Worm (Caenorhabditis elegans): ENCODE measurements around the gene paml-1.

The paml-1 gene

ce11 chrIII:10216585-10217278 is 17.1 kb downstream of the paml-1 start, which contains the start of gene cts-1:
Gene cts-1 (minus strand): TSS chrIII:10216635.
- TF ChIP-seq Y55F3AM.14 (GFP tag; optimal IDR thresholded peaks at IDR 0.05) (no peak), zag-1 (tag; optimal IDR thresholded peaks at IDR 0.05) (peak; percentile 50), ama-1 (optimal IDR thresholded peaks at IDR 0.05) (peak; percentile 76), elt-1 (tag; optimal IDR thresholded peaks at IDR 0.05) (no peak), sem-4 (tag; optimal IDR thresholded peaks at IDR 0.05) (peak; percentile 41), F13H6.1 (tag; optimal IDR thresholded peaks at IDR 0.05) (peak; percentile 86), unc-39 (tag; optimal IDR thresholded peaks at IDR 0.05) (no peak), nhr-6 (tag; optimal IDR thresholded peaks at IDR 0.05) (peak; percentile 15), crh-2 (tag; optimal IDR thresholded peaks at IDR 0.05) (peak; percentile 96), fos-1 (tag; optimal IDR thresholded peaks at IDR 0.05) (peak; percentile 85), sma-3 (GFP tag; optimal IDR thresholded peaks at IDR 0.05) (peak; percentile 90), lin-11 (tag; optimal IDR thresholded peaks at IDR 0.05) (peak; percentile 26), lin-13 (GFP tag; optimal IDR thresholded peaks at IDR 0.05) (peak; percentile 80), mab-5 (tag; optimal IDR thresholded peaks at IDR 0.05) (peak; percentile 36), lsy-2 (tag; optimal IDR thresholded peaks at IDR 0.05) (peak; percentile 59 to 92), mdl-1 (tag; optimal IDR thresholded peaks at IDR 0.05) (peak; percentile 42 to 85), egl-27 (tag; optimal IDR thresholded peaks at IDR 0.05) (no peak), nhr-129 (tag; optimal IDR thresholded peaks at IDR 0.05) (peak; percentile 84), snpc-4 (tag; optimal IDR thresholded peaks at IDR 0.05) (peak; percentile 48), blmp-1 (tag; optimal IDR thresholded peaks at IDR 0.05; ENCODE audit: insufficient read depth) (peak; percentile 71), unc-55 (GFP tag; optimal IDR thresholded peaks at IDR 0.05) (peak; percentile 68), ztf-4 (tag; optimal IDR thresholded peaks at IDR 0.05) (peak; percentile 77), gmeb-1 (tag; optimal IDR thresholded peaks at IDR 0.05) (peak; percentile 58), nhr-25 (tag; optimal IDR thresholded peaks at IDR 0.05) (peak; percentile 88), skn-1 (tag; optimal IDR thresholded peaks at IDR 0.05) (no peak), C34F6.9 (tag; optimal IDR thresholded peaks at IDR 0.05) (peak; percentile 84), nhr-21 (tag; optimal IDR thresholded peaks at IDR 0.05) (peak; percentile 91), sma-9 (GFP tag; optimal IDR thresholded peaks at IDR 0.05) (no peak), sma-9 (tag; optimal IDR thresholded peaks at IDR 0.05) (no peak)

- TF ChIP-seq mbf-1 (tag; optimal IDR thresholded peaks at IDR 0.05), result no peak
Observed at ce11 chrIII:10215882-10216281, 18.0 kb downstream of the paml-1 start.

ce11 chrIII:10214540-10214979 is 19.3 kb downstream of the paml-1 start:
- no peak for TF ChIP-seq nhr-77 (tag; optimal IDR thresholded peaks at IDR 0.05)
- no peak for TF ChIP-seq ceh-82 (tag; optimal IDR thresholded peaks at IDR 0.05)
- TF ChIP-seq egl-27 (tag; optimal IDR thresholded peaks at IDR 0.05), result no peak
- peak; percentile 89 for TF ChIP-seq ama-1 (optimal IDR thresholded peaks at IDR 0.05)
- no peak for TF ChIP-seq lin-11 (tag; optimal IDR thresholded peaks at IDR 0.05)
- peak; percentile 45 for TF ChIP-seq blmp-1 (tag; optimal IDR thresholded peaks at IDR 0.05; ENCODE audit: insufficient read depth)
- peak; percentile 58 for TF ChIP-seq lin-13 (GFP tag; optimal IDR thresholded peaks at IDR 0.05)
- no peak for TF ChIP-seq nhr-11 (tag; optimal IDR thresholded peaks at IDR 0.05)
- peak; percentile 41 for TF ChIP-seq Y55F3AM.14 (GFP tag; optimal IDR thresholded peaks at IDR 0.05)
- TF ChIP-seq elt-3 (tag; optimal IDR thresholded peaks at IDR 0.05), result no peak
- TF ChIP-seq F13H6.1 (tag; optimal IDR thresholded peaks at IDR 0.05), result peak; percentile 71
- no peak for TF ChIP-seq nhr-23 (tag; optimal IDR thresholded peaks at IDR 0.05)
- no peak for TF ChIP-seq dmd-4 (tag; optimal IDR thresholded peaks at IDR 0.05)
- no peak for TF ChIP-seq nhr-12 (tag; optimal IDR thresholded peaks at IDR 0.05)
- TF ChIP-seq aly-2 (tag; optimal IDR thresholded peaks at IDR 0.05), result no peak
- peak; percentile 59 for TF ChIP-seq nhr-25 (tag; optimal IDR thresholded peaks at IDR 0.05)
- no peak for TF ChIP-seq ceh-16 (tag; optimal IDR thresholded peaks at IDR 0.05)
- peak; percentile 32 for TF ChIP-seq gmeb-1 (tag; optimal IDR thresholded peaks at IDR 0.05)
- peak; percentile 8 for TF ChIP-seq sma-9 (GFP tag; optimal IDR thresholded peaks at IDR 0.05)
- no peak for TF ChIP-seq sma-9 (tag; optimal IDR thresholded peaks at IDR 0.05)
- TF ChIP-seq fos-1 (tag; optimal IDR thresholded peaks at IDR 0.05), result no peak
- TF ChIP-seq mbf-1 (tag; optimal IDR thresholded peaks at IDR 0.05), result no peak
- TF ChIP-seq C34F6.9 (tag; optimal IDR thresholded peaks at IDR 0.05), result no peak
- TF ChIP-seq zag-1 (tag; optimal IDR thresholded peaks at IDR 0.05), result no peak
- no peak for TF ChIP-seq elt-1 (tag; optimal IDR thresholded peaks at IDR 0.05)
- no peak for TF ChIP-seq lin-39 (tag; optimal IDR thresholded peaks at IDR 0.05)
- TF ChIP-seq sma-3 (GFP tag; optimal IDR thresholded peaks at IDR 0.05), result peak; percentile 75
- peak; percentile 85 for TF ChIP-seq ztf-4 (tag; optimal IDR thresholded peaks at IDR 0.05)
- no peak for TF ChIP-seq R02D3.7 (tag; optimal IDR thresholded peaks at IDR 0.05)
- no peak for TF ChIP-seq nhr-10 (tag; optimal IDR thresholded peaks at IDR 0.05)
- no peak for TF ChIP-seq snpc-4 (tag; optimal IDR thresholded peaks at IDR 0.05)
- TF ChIP-seq unc-62 (GFP tag; optimal IDR thresholded peaks at IDR 0.05), result no peak
- TF ChIP-seq unc-39 (tag; optimal IDR thresholded peaks at IDR 0.05), result no peak
- TF ChIP-seq nhr-129 (tag; optimal IDR thresholded peaks at IDR 0.05), result peak; percentile 6
- no peak for TF ChIP-seq mdl-1 (tag; optimal IDR thresholded peaks at IDR 0.05)
- TF ChIP-seq alr-1 (tag; optimal IDR thresholded peaks at IDR 0.05), result no peak
- no peak for TF ChIP-seq ZK546.5 (tag; optimal IDR thresholded peaks at IDR 0.05)
- TF ChIP-seq crh-2 (tag; optimal IDR thresholded peaks at IDR 0.05), result peak; percentile 85
- TF ChIP-seq sem-4 (tag; optimal IDR thresholded peaks at IDR 0.05), result peak; percentile 58
- TF ChIP-seq unc-55 (GFP tag; optimal IDR thresholded peaks at IDR 0.05), result no peak
- TF ChIP-seq lsy-2 (tag; optimal IDR thresholded peaks at IDR 0.05), result peak in 1 of 2 experiments; percentile 80
- no peak for TF ChIP-seq nhr-21 (tag; optimal IDR thresholded peaks at IDR 0.05)

All from whole organism, L2 larva.